ENCODE assay signal across 2 fruit fly cellular contexts in genomic region chr2L:1723937-1724591, dm6.
TF ChIP-seq lines count a peak whose summit lies in the region.

Gene Rim2, minus strand, starts transcription at chr2L:1724388.

TF ChIP-seq in whole organism, adult, 20 proteins besides CTCF, POLR2A, EP300 and RAD21 (continued from another document):
- TF ChIP-seq CG12768 (GFP tag; optimal IDR thresholded peaks at IDR 0.05; lab: Kevin White, UChicago), result peak; percentile 24
TF ChIP-seq in whole organism, adult: peak in this region for 10.

TF ChIP-seq in whole organism, embryonic, 481 proteins besides CTCF, POLR2A, EP300 and RAD21 (continued from another document and continues in another):
- TF ChIP-seq CG10654 (GFP tag; optimal IDR thresholded peaks at IDR 0.05; lab: Kevin White, UChicago) (no peak), hkb (optimal IDR thresholded peaks at IDR 0.05; lab: Kevin White, UChicago) (peak; percentile 39), hkb (GFP tag; IDR thresholded peaks at IDR 0.05; lab: Robert Waterston, UW) (no peak), zfh2 (GFP tag; optimal IDR thresholded peaks at IDR 0.05; lab: Kevin White, UChicago) (peak; percentile 23), MBD-R2 (GFP tag; IDR thresholded peaks at IDR 0.05; lab: Robert Waterston, UW) (peak; percentile 64), ERR (GFP tag; optimal IDR thresholded peaks at IDR 0.05; lab: Kevin White, UChicago) (peak; percentile 61), HLH4C (GFP tag; IDR thresholded peaks at IDR 0.05; lab: Robert Waterston, UW; ENCODE audit: partially characterized antibody) (no peak), CG8944 (GFP tag; optimal IDR thresholded peaks at IDR 0.05; lab: Kevin White, UChicago) (no peak), lilli (GFP tag; optimal IDR thresholded peaks at IDR 0.05; lab: Kevin White, UChicago) (peak; percentile 12), scrt (GFP tag; optimal IDR thresholded peaks at IDR 0.05; lab: Kevin White, UChicago) (peak; percentile 11), Bgb (GFP tag; IDR thresholded peaks at IDR 0.05; lab: Robert Waterston, UW; ENCODE audit: partially characterized antibody) (peak; percentile 43; the same call in 1 of the 2 replicates), CG4854 (GFP tag; optimal IDR thresholded peaks at IDR 0.05; lab: Kevin White, UChicago) (peak; percentile 1), Rfx (GFP tag; IDR thresholded peaks at IDR 0.05; lab: Robert Waterston, UW) (peak; percentile 50; the same call in 1 of the 2 replicates), Dip3 (GFP tag; optimal IDR thresholded peaks at IDR 0.05; lab: Kevin White, UChicago) (peak; percentile 23), CG3847 (GFP tag; IDR thresholded peaks at IDR 0.05; lab: Robert Waterston, UW) (peak; percentile 30; the same call in 1 of the 2 replicates), CG13624 (GFP tag; optimal IDR thresholded peaks at IDR 0.05; lab: Kevin White, UChicago) (peak; percentile 31), CG12071 (GFP tag; optimal IDR thresholded peaks at IDR 0.05; lab: Kevin White, UChicago) (no peak), CG10321 (GFP tag; IDR thresholded peaks at IDR 0.05; lab: Robert Waterston, UW) (0 out of 2 replicates have a peak, but pooled peaks have one; percentile 13), Neu2 (GFP tag; optimal IDR thresholded peaks at IDR 0.05; lab: Kevin White, UChicago; ENCODE audit: borderline replicate concordance) (no peak), p53 (GFP tag; optimal IDR thresholded peaks at IDR 0.05; lab: Kevin White, UChicago) (peak; percentile 35), HLHmδ (GFP tag; optimal IDR thresholded peaks at IDR 0.05; lab: Kevin White, UChicago) (peak; percentile 8), CG10274 (GFP tag; optimal IDR thresholded peaks at IDR 0.05; lab: Kevin White, UChicago) (no peak), CG2116 (GFP tag; optimal IDR thresholded peaks at IDR 0.05; lab: Kevin White, UChicago) (peak; percentile 26), Dek (tag; optimal IDR thresholded peaks at IDR 0.05; lab: Kevin White, UChicago) (peak; percentile 12), CG1603 (tag; optimal IDR thresholded peaks at IDR 0.05; lab: Kevin White, UChicago) (peak; percentile 66), pros (GFP tag; optimal IDR thresholded peaks at IDR 0.05; lab: Kevin White, UChicago) (no peak), CG4282 (GFP tag; optimal IDR thresholded peaks at IDR 0.05; lab: Kevin White, UChicago) (peak; percentile 2), CG2120 (GFP tag; optimal IDR thresholded peaks at IDR 0.05; lab: Kevin White, UChicago) (peak; percentile 25), CG2712 (tag; optimal IDR thresholded peaks at IDR 0.05; lab: Kevin White, UChicago) (peak; percentile 47), CG14710 (tag; optimal IDR thresholded peaks at IDR 0.05; lab: Kevin White, UChicago) (peak; percentile 45), Pdp1 (GFP tag; optimal IDR thresholded peaks at IDR 0.05; lab: Kevin White, UChicago) (peak in 1 of 2 experiments; percentile 89), lab (GFP tag; optimal IDR thresholded peaks at IDR 0.05; lab: Kevin White, UChicago) (peak; percentile 16), CG13287 (GFP tag; IDR thresholded peaks at IDR 0.05; lab: Robert Waterston, UW; ENCODE audit: partially characterized antibody) (peak; percentile 40; the same call in 1 of the 2 replicates), Usf (GFP tag; optimal IDR thresholded peaks at IDR 0.05; lab: Kevin White, UChicago) (no peak), so (GFP tag; IDR thresholded peaks at IDR 0.05; lab: Robert Waterston, UW) (peak; percentile 13; the same call in 1 of the 3 replicates), dpn (GFP tag; optimal IDR thresholded peaks at IDR 0.05; lab: Kevin White, UChicago) (peak in 1 of 2 experiments; percentile 21), CG7271 (tag; optimal IDR thresholded peaks at IDR 0.05; lab: Kevin White, UChicago) (no peak), pum (GFP tag; optimal IDR thresholded peaks at IDR 0.05; lab: Kevin White, UChicago) (no peak), Atf-2 (GFP tag; optimal IDR thresholded peaks at IDR 0.05; lab: Kevin White, UChicago) (no peak), Scr (GFP tag; IDR thresholded peaks at IDR 0.05; lab: Robert Waterston, UW; ENCODE audit: partially characterized antibody) (peak; percentile 36; the same call in 1 of the 2 replicates), br (optimal IDR thresholded peaks at IDR 0.05; lab: Kevin White, UChicago) (no peak), Fer1 (GFP tag; optimal IDR thresholded peaks at IDR 0.05; lab: Kevin White, UChicago) (peak; percentile 31), stc (GFP tag; IDR thresholded peaks at IDR 0.05; lab: Robert Waterston, UW) (0 out of 2 replicates have a peak, but pooled peaks have one; percentile 23), sna (GFP tag; IDR thresholded peaks at IDR 0.05; lab: Robert Waterston, UW; ENCODE audit: partially characterized antibody) (peak; percentile 57; the same call in 1 of the 2 replicates), wor (GFP tag; IDR thresholded peaks at IDR 0.05; lab: Robert Waterston, UW) (no peak), Abd-B (GFP tag; optimal IDR thresholded peaks at IDR 0.05; lab: Kevin White, UChicago) (peak; percentile 3), CG7839 (tag; optimal IDR thresholded peaks at IDR 0.05; lab: Kevin White, UChicago) (peak; percentile 14), CG1233 (GFP tag; optimal IDR thresholded peaks at IDR 0.05; lab: Kevin White, UChicago) (no peak), abd-A (tag; optimal IDR thresholded peaks at IDR 0.05; lab: Kevin White, UChicago) (peak; percentile 14), Jarid2 (GFP tag; optimal IDR thresholded peaks at IDR 0.05; lab: Kevin White, UChicago) (peak; percentile 3), PHDP (tag; optimal IDR thresholded peaks at IDR 0.05; lab: Kevin White, UChicago) (peak; percentile 6), phol (tag; optimal IDR thresholded peaks at IDR 0.05; lab: Kevin White, UChicago) (peak; percentile 86), CG9932 (GFP tag; IDR thresholded peaks at IDR 0.05; lab: Robert Waterston, UW) (0 out of 2 replicates have a peak, but pooled peaks have one; percentile 25), chm (GFP tag; IDR thresholded peaks at IDR 0.05; lab: Robert Waterston, UW) (peak; percentile 68), D (optimal IDR thresholded peaks at IDR 0.05; lab: Kevin White, UChicago) (no peak), D (GFP tag; optimal IDR thresholded peaks at IDR 0.05; lab: Kevin White, UChicago) (no peak), CG2889 (GFP tag; IDR thresholded peaks at IDR 0.05; lab: Robert Waterston, UW) (no peak), Sin3A (optimal IDR thresholded peaks at IDR 0.05; lab: Kevin White, UChicago) (peak; percentile 38), jumu (GFP tag; optimal IDR thresholded peaks at IDR 0.05; lab: Kevin White, UChicago) (peak; percentile 16), BEAF-32 (GFP tag; optimal IDR thresholded peaks at IDR 0.05; lab: Kevin White, UChicago) (peak; percentile 57), her (GFP tag; optimal IDR thresholded peaks at IDR 0.05; lab: Kevin White, UChicago) (peak; percentile 99), CoRest (tag; optimal IDR thresholded peaks at IDR 0.05; lab: Kevin White, UChicago) (peak; percentile 59), HmgZ (tag; optimal IDR thresholded peaks at IDR 0.05; lab: Kevin White, UChicago) (peak; percentile 75), Meics (GFP tag; optimal IDR thresholded peaks at IDR 0.05; lab: Kevin White, UChicago) (peak; percentile 13), CG3995 (GFP tag; optimal IDR thresholded peaks at IDR 0.05; lab: Kevin White, UChicago) (peak; percentile 28), CG34376 (GFP tag; optimal IDR thresholded peaks at IDR 0.05; lab: Kevin White, UChicago) (peak; percentile 27), CG31224 (GFP tag; IDR thresholded peaks at IDR 0.05; lab: Robert Waterston, UW) (no peak), CG11504 (tag; optimal IDR thresholded peaks at IDR 0.05; lab: Kevin White, UChicago) (peak; percentile 41), unc-4 (GFP tag; IDR thresholded peaks at IDR 0.05; lab: Robert Waterston, UW; ENCODE audit: partially characterized antibody) (peak; percentile 50), CG8924 (tag; optimal IDR thresholded peaks at IDR 0.05; lab: Kevin White, UChicago) (peak; percentile 11), Sry-δ (GFP tag; optimal IDR thresholded peaks at IDR 0.05; lab: Kevin White, UChicago) (peak; percentile 65), CG12299 (tag; optimal IDR thresholded peaks at IDR 0.05; lab: Kevin White, UChicago) (peak; percentile 26), CG9609 (GFP tag; optimal IDR thresholded peaks at IDR 0.05; lab: Kevin White, UChicago) (peak; percentile 26), CG6813 (GFP tag; optimal IDR thresholded peaks at IDR 0.05; lab: Kevin White, UChicago) (no peak), CG12942 (GFP tag; optimal IDR thresholded peaks at IDR 0.05; lab: Kevin White, UChicago) (no peak), pita (GFP tag; optimal IDR thresholded peaks at IDR 0.05; lab: Kevin White, UChicago) (peak; percentile 44), bigmax (GFP tag; optimal IDR thresholded peaks at IDR 0.05; lab: Kevin White, UChicago) (peak; percentile 33), CG13296 (GFP tag; optimal IDR thresholded peaks at IDR 0.05; lab: Kevin White, UChicago) (peak; percentile 41), z (GFP tag; IDR thresholded peaks at IDR 0.05; lab: Robert Waterston, UW) (0 out of 3 replicates have a peak, but pooled peaks have one; percentile 3), sqz (GFP tag; optimal IDR thresholded peaks at IDR 0.05; lab: Kevin White, UChicago) (peak; percentile 73), Myb (GFP tag; optimal IDR thresholded peaks at IDR 0.05; lab: Kevin White, UChicago) (peak; percentile 81), kah (GFP tag; optimal IDR thresholded peaks at IDR 0.05; lab: Kevin White, UChicago) (no peak), CG30431 (GFP tag; optimal IDR thresholded peaks at IDR 0.05; lab: Kevin White, UChicago) (no peak), klu (GFP tag; IDR thresholded peaks at IDR 0.05; lab: Robert Waterston, UW) (no peak), Dp (GFP tag; optimal IDR thresholded peaks at IDR 0.05; lab: Kevin White, UChicago) (peak; percentile 82), CG14667 (GFP tag; IDR thresholded peaks at IDR 0.05; lab: Robert Waterston, UW) (no peak), CG17829 (tag; optimal IDR thresholded peaks at IDR 0.05; lab: Kevin White, UChicago) (peak; percentile 37), vvl (GFP tag; IDR thresholded peaks at IDR 0.05; lab: Robert Waterston, UW) (peak; percentile 70), Sox100B (GFP tag; optimal IDR thresholded peaks at IDR 0.05; lab: Kevin White, UChicago) (no peak), tio (GFP tag; optimal IDR thresholded peaks at IDR 0.05; lab: Kevin White, UChicago) (no peak), grau (tag; optimal IDR thresholded peaks at IDR 0.05; lab: Kevin White, UChicago) (peak; percentile 19), Hr78 (GFP tag; optimal IDR thresholded peaks at IDR 0.05; lab: Kevin White, UChicago) (peak in 1 of 2 experiments; percentile 65), YL-1 (GFP tag; optimal IDR thresholded peaks at IDR 0.05; lab: Kevin White, UChicago) (peak; percentile 35), tll (GFP tag; optimal IDR thresholded peaks at IDR 0.05; lab: Kevin White, UChicago) (no peak), Ets97D (GFP tag; optimal IDR thresholded peaks at IDR 0.05; lab: Kevin White, UChicago) (peak; percentile 84), CG5953 (GFP tag; IDR thresholded peaks at IDR 0.05; lab: Robert Waterston, UW) (no peak), crol (GFP tag; IDR thresholded peaks at IDR 0.05; lab: Robert Waterston, UW) (peak; percentile 49; the same call in 1 of the 2 replicates), gcm2 (GFP tag; optimal IDR thresholded peaks at IDR 0.05; lab: Kevin White, UChicago) (no peak), sens (GFP tag; lab: Kevin White, UChicago) (peak; percentile 73), CG17328 (GFP tag; IDR thresholded peaks at IDR 0.05; lab: Robert Waterston, UW) (0 out of 2 replicates have a peak, but pooled peaks have one; percentile 7), Med (GFP tag; lab: Kevin White, UChicago) (peak; percentile 89), CG8290 (GFP tag; optimal IDR thresholded peaks at IDR 0.05; lab: Kevin White, UChicago) (peak; percentile 40), CG8290 (tag; optimal IDR thresholded peaks at IDR 0.05; lab: Kevin White, UChicago) (peak in 1 of 2 experiments; percentile 68), Xbp1 (GFP tag; optimal IDR thresholded peaks at IDR 0.05; lab: Kevin White, UChicago) (peak; percentile 24), stwl (tag; optimal IDR thresholded peaks at IDR 0.05; lab: Kevin White, UChicago) (peak; percentile 79), chn (GFP tag; optimal IDR thresholded peaks at IDR 0.05; lab: Kevin White, UChicago) (peak; percentile 15), CG15514 (GFP tag; optimal IDR thresholded peaks at IDR 0.05; lab: Kevin White, UChicago) (peak; percentile 80), CG6765 (GFP tag; optimal IDR thresholded peaks at IDR 0.05; lab: Kevin White, UChicago) (peak; percentile 10), sd (tag; optimal IDR thresholded peaks at IDR 0.05; lab: Kevin White, UChicago) (peak; percentile 90), esg (GFP tag; conservative IDR thresholded peaks at IDR 0.05; lab: Robert Waterston, UW) (no peak), zen2 (GFP tag; IDR thresholded peaks at IDR 0.05; lab: Robert Waterston, UW; ENCODE audit: partially characterized antibody) (no peak), CG42726 (GFP tag; IDR thresholded peaks at IDR 0.05; lab: Robert Waterston, UW; ENCODE audit: partially characterized antibody) (peak; percentile 34; the same call in 1 of the 2 replicates), CG17186 (GFP tag; optimal IDR thresholded peaks at IDR 0.05; lab: Kevin White, UChicago) (peak; percentile 69), Hmr (GFP tag; optimal IDR thresholded peaks at IDR 0.05; lab: Kevin White, UChicago) (peak; percentile 78), CG12391 (tag; optimal IDR thresholded peaks at IDR 0.05; lab: Kevin White, UChicago) (peak; percentile 31), E2f2 (GFP tag; IDR thresholded peaks at IDR 0.05; lab: Robert Waterston, UW) (peak; percentile 84), gfzf (GFP tag; optimal IDR thresholded peaks at IDR 0.05; lab: Kevin White, UChicago) (peak; percentile 100), ftz-f1 (GFP tag; optimal IDR thresholded peaks at IDR 0.05; lab: Kevin White, UChicago) (peak; percentile 44), pho (GFP tag; optimal IDR thresholded peaks at IDR 0.05; lab: Kevin White, UChicago) (peak; percentile 25), CG1792 (GFP tag; optimal IDR thresholded peaks at IDR 0.05; lab: Kevin White, UChicago) (peak; percentile 18), CG10267 (tag; optimal IDR thresholded peaks at IDR 0.05; lab: Kevin White, UChicago) (peak; percentile 34), Deaf1 (tag; optimal IDR thresholded peaks at IDR 0.05; lab: Kevin White, UChicago) (peak; percentile 13), cwo (GFP tag; optimal IDR thresholded peaks at IDR 0.05; lab: Kevin White, UChicago) (no peak), lmd (GFP tag; IDR thresholded peaks at IDR 0.05; lab: Robert Waterston, UW) (no peak), Lhr (GFP tag; optimal IDR thresholded peaks at IDR 0.05; lab: Kevin White, UChicago) (peak; percentile 86), Mrtf (GFP tag; IDR thresholded peaks at IDR 0.05; lab: Robert Waterston, UW) (no peak), B-H2 (GFP tag; optimal IDR thresholded peaks at IDR 0.05; lab: Kevin White, UChicago) (peak; percentile 15)
